Fruit fly (Drosophila melanogaster) whole organism, embryonic: Measurements from ENCODE around the gene trx.
A peak's percentile ranks its signal among the peaks of the same experiment; 100 is the strongest.

Experiments
- Atf6 ChIP-seq: fragments of 200-800 bp; sonication (Bioruptor generic); IDR thresholded peaks from 2 replicates; pipeline ENCODE4 v1.3.6; 2022; ENCODE audit warnings: missing biosample characterization, missing genetic modification characterization
- Bgb ChIP-seq: fragments of 200-800 bp; sonication (Bioruptor generic); IDR thresholded peaks from 2 replicates; pipeline ENCODE4 v1.3.6; 2022; ENCODE audit warnings: missing biosample characterization, missing genetic modification characterization; ENCODE audit not compliant: partially characterized antibody
- CG10543 ChIP-seq: fragments of 200-800 bp; sonication (Bioruptor generic); optimal IDR thresholded peaks from 3 replicates; lab custom pipeline; 2017; ENCODE audit warnings: missing biosample characterization, mild to moderate bottlenecking, missing genetic modification characterization, moderate library complexity
- CG11560 ChIP-seq: fragments of 200-800 bp; sonication (Bioruptor generic); IDR thresholded peaks from 3 replicates; pipeline ENCODE4 v1.3.6; 2022; ENCODE audit warnings: missing biosample characterization, missing genetic modification characterization
- CG1233 ChIP-seq: fragments of 200-800 bp; sonication (Bioruptor generic); optimal IDR thresholded peaks from 4 replicates; lab custom pipeline; 2018; ENCODE audit warnings: missing biosample characterization, mild to moderate bottlenecking, missing genetic modification characterization
- CG15514 ChIP-seq: fragments of 200-800 bp; sonication (Bioruptor generic); optimal IDR thresholded peaks from 3 replicates; lab custom pipeline; 2017; ENCODE audit warnings: missing biosample characterization, missing genetic modification characterization, mild to moderate bottlenecking, moderate library complexity, missing genetic modification reagents
- CG1602 ChIP-seq: fragments of 200-800 bp; sonication (Bioruptor generic); optimal IDR thresholded peaks from 3 replicates; lab custom pipeline; 2016; ENCODE audit warnings: missing biosample characterization, missing genetic modification characterization
- CG17802 ChIP-seq: fragments of 200-800 bp; sonication (Bioruptor generic); optimal IDR thresholded peaks from 2 replicates; lab custom pipeline; 2018; ENCODE audit warnings: missing biosample characterization, mild to moderate bottlenecking, missing genetic modification characterization, moderate library complexity
- CG18011 ChIP-seq: fragments of 200-800 bp; sonication (Bioruptor generic); optimal IDR thresholded peaks from 2 replicates; lab custom pipeline; 2017; ENCODE audit warnings: missing biosample characterization, missing genetic modification characterization, mild to moderate bottlenecking, moderate library complexity, missing genotype
- CG33557 ChIP-seq: fragments of 200-800 bp; sonication (Bioruptor generic); optimal IDR thresholded peaks from 2 replicates; lab custom pipeline; 2019; ENCODE audit warnings: missing biosample characterization, mild to moderate bottlenecking, missing genetic modification characterization, moderate library complexity
- CG34422 ChIP-seq: fragments of 200-800 bp; sonication (Bioruptor generic); IDR thresholded peaks from 3 replicates; pipeline ENCODE4 v1.3.6; 2022; ENCODE audit warnings: missing biosample characterization, missing genetic modification characterization
- CG6683 ChIP-seq: fragments of 200-800 bp; sonication (Bioruptor generic); optimal IDR thresholded peaks from 2 replicates; lab custom pipeline; 2017; ENCODE audit warnings: missing biosample characterization, mild to moderate bottlenecking, missing genetic modification characterization, missing genetic modification reagents
- CG6689 ChIP-seq: fragments of 200-800 bp; sonication (Bioruptor generic); IDR thresholded peaks from 2 replicates; pipeline ENCODE4 v1.3.6; 2022; ENCODE audit warnings: missing biosample characterization, missing genetic modification characterization
- CG7372 ChIP-seq: fragments of 200-800 bp; sonication (Bioruptor generic); IDR thresholded peaks from 2 replicates; pipeline ENCODE4 v1.3.6; 2022; ENCODE audit warnings: missing biosample characterization, missing genetic modification characterization
- CG7987 ChIP-seq: fragments of 200-800 bp; sonication (Bioruptor generic); optimal IDR thresholded peaks from 2 replicates; lab custom pipeline; 2018; ENCODE audit warnings: missing biosample characterization, mild to moderate bottlenecking, missing genetic modification characterization, moderate library complexity
- CG8089 ChIP-seq: fragments of 200-800 bp; sonication (Bioruptor generic); optimal IDR thresholded peaks from 3 replicates; lab custom pipeline; 2016; ENCODE audit warnings: missing biosample characterization, missing genetic modification characterization
- CG9215 ChIP-seq: fragments of 200-800 bp; sonication (Bioruptor generic); IDR thresholded peaks from 2 replicates; pipeline ENCODE4 v1.3.6; 2022; ENCODE audit warnings: missing biosample characterization, missing genetic modification characterization
- CG9609 ChIP-seq: fragments of 200-800 bp; sonication (Bioruptor generic); optimal IDR thresholded peaks from 3 replicates; lab custom pipeline; 2016; ENCODE audit warnings: missing biosample characterization, missing genetic modification characterization
- Dfd ChIP-seq, 2 experiments: fragments of >200 bp; optimal IDR thresholded peaks; 2 replicates each; lab custom pipeline; 2017; ENCODE audit warnings: missing biosample characterization in 2 of 2, missing genetic modification characterization in 2 of 2
- Hr78 ChIP-seq, 2 experiments: fragments of 200-800 bp in 1 of 2; fragments of >200 bp in 1 of 2; sonication (Bioruptor generic) in 1 of 2; optimal IDR thresholded peaks; 2 replicates each; lab custom pipeline; 2017 to 2019; ENCODE audit warnings: missing biosample characterization in 2 of 2, missing genetic modification characterization in 2 of 2, mild to moderate bottlenecking in 1 of 2, moderate library complexity in 1 of 2
- MBD-R2 ChIP-seq: fragments of 200-800 bp; sonication (Bioruptor generic); IDR thresholded peaks from 2 replicates; pipeline ENCODE4 v1.3.6; 2022; ENCODE audit warnings: missing biosample characterization, missing genetic modification characterization
- Mrtf ChIP-seq: fragments of 200-800 bp; sonication (Bioruptor generic); IDR thresholded peaks from 3 replicates; pipeline ENCODE4 v1.3.6; 2022; ENCODE audit warnings: missing biosample characterization, missing genetic modification characterization
- Ravus ChIP-seq: fragments of 200-800 bp; sonication (Bioruptor generic); IDR thresholded peaks from 2 replicates; pipeline ENCODE4 v1.3.6; 2022; ENCODE audit warnings: missing biosample characterization, missing genetic modification characterization
- Sin3A ChIP-seq: fragments of >200 bp; optimal IDR thresholded peaks from 2 replicates; lab custom pipeline; 2018
- Vsx1 ChIP-seq: fragments of 200-800 bp; sonication (Bioruptor generic); optimal IDR thresholded peaks from 2 replicates; lab custom pipeline; 2017; ENCODE audit warnings: missing biosample characterization, mild to moderate bottlenecking, missing genetic modification characterization, missing genetic modification reagents
- Xbp1 ChIP-seq: fragments of 200-800 bp; sonication (Bioruptor generic); optimal IDR thresholded peaks from 3 replicates; lab custom pipeline; 2016; ENCODE audit warnings: missing biosample characterization, mild to moderate bottlenecking, missing genetic modification characterization
- bbx ChIP-seq: fragments of 200-800 bp; sonication (Bioruptor generic); IDR thresholded peaks from 2 replicates; pipeline ENCODE4 v1.3.6; 2022; ENCODE audit warnings: missing biosample characterization, missing genetic modification characterization; ENCODE audit not compliant: partially characterized antibody
- bcd ChIP-seq: fragments of 200-800 bp; sonication (Bioruptor generic); optimal IDR thresholded peaks from 2 replicates; lab custom pipeline; 2017; ENCODE audit warnings: missing biosample characterization, mild to moderate bottlenecking, missing genetic modification characterization
- btn ChIP-seq: fragments of 200-800 bp; sonication (Bioruptor generic); optimal IDR thresholded peaks from 2 replicates; lab custom pipeline; 2016; ENCODE audit warnings: missing biosample characterization, missing genetic modification characterization
- dm ChIP-seq: fragments of 200-800 bp; sonication (Bioruptor generic); optimal IDR thresholded peaks from 3 replicates; lab custom pipeline; 2016; ENCODE audit warnings: missing biosample characterization, missing genetic modification characterization
- fu2 ChIP-seq: fragments of 200-800 bp; sonication (Bioruptor generic); optimal IDR thresholded peaks from 2 replicates; lab custom pipeline; 2016; ENCODE audit warnings: missing biosample characterization, missing genetic modification characterization
- gro ChIP-seq: fragments of 200-800 bp; sonication (Bioruptor generic); optimal IDR thresholded peaks from 2 replicates; lab custom pipeline; 2016; ENCODE audit warnings: missing biosample characterization, missing genetic modification characterization
- gt ChIP-seq: fragments of 200-800 bp; sonication (Bioruptor generic); IDR thresholded peaks from 2 replicates; pipeline ENCODE4 v1.3.6; 2022; ENCODE audit warnings: missing biosample characterization, missing genetic modification characterization
- hth ChIP-seq: fragments of >200 bp; optimal IDR thresholded peaks from 2 replicates; lab custom pipeline; 2017; ENCODE audit warnings: inconsistent platforms
- insv ChIP-seq, 2 experiments: fragments of 200-800 bp; sonication (Bioruptor generic); optimal IDR thresholded peaks; 3 replicates each; lab custom pipeline; 2016 to 2018; ENCODE audit warnings: missing biosample characterization in 2 of 2, missing genetic modification characterization in 2 of 2
- knrl ChIP-seq: fragments of 200-800 bp; sonication (Bioruptor generic); IDR thresholded peaks from 3 replicates; pipeline ENCODE4 v1.3.6; 2022; ENCODE audit warnings: missing biosample characterization, missing genetic modification characterization; ENCODE audit not compliant: partially characterized antibody
- nmo ChIP-seq: fragments of 200-800 bp; sonication (Bioruptor generic); optimal IDR thresholded peaks from 2 replicates; lab custom pipeline; 2018; ENCODE audit warnings: missing biosample characterization, mild to moderate bottlenecking, missing genetic modification characterization, moderate library complexity
- nom ChIP-seq: fragments of 200-800 bp; sonication (Bioruptor generic); optimal IDR thresholded peaks from 2 replicates; lab custom pipeline; 2017; ENCODE audit warnings: missing biosample characterization, missing genetic modification characterization, mild to moderate bottlenecking, moderate library complexity, missing genetic modification reagents
- pfk ChIP-seq: fragments of 200-800 bp; sonication (Bioruptor generic); optimal IDR thresholded peaks from 2 replicates; lab custom pipeline; 2018; ENCODE audit warnings: missing biosample characterization, mild to moderate bottlenecking, missing genetic modification characterization, moderate library complexity
- ro ChIP-seq: fragments of 200-800 bp; sonication (Bioruptor generic); IDR thresholded peaks from 2 replicates; pipeline ENCODE4 v1.3.6; 2022; ENCODE audit warnings: missing biosample characterization, missing genetic modification characterization
- salm ChIP-seq: fragments of 200-800 bp; sonication (Bioruptor generic); optimal IDR thresholded peaks from 2 replicates; lab custom pipeline; 2018; ENCODE audit warnings: missing biosample characterization, mild to moderate bottlenecking, missing genetic modification characterization
- schlank ChIP-seq: fragments of 200-800 bp; sonication (Bioruptor generic); optimal IDR thresholded peaks from 2 replicates; lab custom pipeline; 2018; ENCODE audit warnings: missing biosample characterization, mild to moderate bottlenecking, missing genetic modification characterization
- scrt ChIP-seq: fragments of 200-800 bp; sonication (Bioruptor generic); optimal IDR thresholded peaks from 2 replicates; lab custom pipeline; 2018; ENCODE audit warnings: missing biosample characterization, mild to moderate bottlenecking, missing genetic modification characterization, moderate library complexity
- sim ChIP-seq: fragments of 200-800 bp; sonication (Bioruptor generic); IDR thresholded peaks from 2 replicates; pipeline ENCODE4 v1.3.6; 2022; ENCODE audit warnings: missing biosample characterization, missing genetic modification characterization
- sob ChIP-seq: fragments of 200-800 bp; sonication (Bioruptor generic); IDR thresholded peaks from 2 replicates; pipeline ENCODE4 v1.3.6; 2022; ENCODE audit warnings: missing biosample characterization, missing genetic modification characterization
- tll ChIP-seq, 2 experiments: fragments of 200-800 bp in 1 of 2; fragments of >200 bp in 1 of 2; sonication (Bioruptor generic) in 1 of 2; optimal IDR thresholded peaks; 2 replicates each; lab custom pipeline; 2017 to 2019; ENCODE audit warnings: missing biosample characterization in 2 of 2, missing genetic modification characterization in 2 of 2, mild to moderate bottlenecking in 1 of 2, moderate library complexity in 1 of 2
- ttk ChIP-seq: fragments of 200-800 bp; sonication (Bioruptor generic); IDR thresholded peaks from 2 replicates; pipeline ENCODE4 v2.1.2; 2022; ENCODE audit warnings: missing biosample characterization, missing genetic modification characterization
- tup ChIP-seq: fragments of 200-800 bp; sonication (Bioruptor generic); optimal IDR thresholded peaks from 2 replicates; lab custom pipeline; 2016; ENCODE audit warnings: missing biosample characterization, mild to moderate bottlenecking, missing genetic modification characterization, moderate library complexity
- vnd ChIP-seq: fragments of 200-800 bp; sonication (Bioruptor generic); IDR thresholded peaks from 3 replicates; pipeline ENCODE4 v1.3.6; 2022; ENCODE audit warnings: missing biosample characterization, missing genetic modification characterization; ENCODE audit not compliant: partially characterized antibody

The trx gene

dm6 chr3R:14288669-14289383, 2.1 kb upstream of the trx start, which contains the start of gene red (continued):
- TF ChIP-seq CG7987 (GFP tag; lab: Kevin White, UChicago) (peak; percentile 13), insv (GFP tag; optimal IDR thresholded peaks at IDR 0.05; lab: Kevin White, UChicago) (no peak), CG1602 (GFP tag; lab: Kevin White, UChicago) (peak; percentile 42), bcd (GFP tag; lab: Kevin White, UChicago) (peak; percentile 78), CG9609 (GFP tag; lab: Kevin White, UChicago) (peak; percentile 50), fu2 (peak; percentile 59), Dfd (GFP tag; optimal IDR thresholded peaks at IDR 0.05; lab: Kevin White, UChicago) (no peak), Vsx1 (GFP tag; lab: Kevin White, UChicago) (peak; percentile 32), CG18011 (GFP tag; lab: Kevin White, UChicago) (peak; percentile 54), CG15514 (peak; percentile 76), Ravus (GFP tag; lab: Robert Waterston, UW) (peak; percentile 28), tll (GFP tag; optimal IDR thresholded peaks at IDR 0.05; lab: Kevin White, UChicago) (no peak), Xbp1 (GFP tag; lab: Kevin White, UChicago) (peak; percentile 66), Mrtf (peak; percentile 43; the same call in 1 of the 3 replicates), scrt (GFP tag; lab: Kevin White, UChicago) (peak; percentile 68), CG17802 (tag; lab: Kevin White, UChicago) (no peak), bbx (no peak), salm (tag; lab: Kevin White, UChicago) (peak; percentile 29), dm (GFP tag; lab: Kevin White, UChicago) (no peak), CG8089 (GFP tag; lab: Kevin White, UChicago) (no peak), Sin3A (lab: Kevin White, UChicago) (no peak), tup (GFP tag; lab: Kevin White, UChicago) (peak; percentile 54), CG1233 (GFP tag; lab: Kevin White, UChicago) (peak; percentile 66), sim (GFP tag; lab: Robert Waterston, UW) (no peak), ro (GFP tag; lab: Robert Waterston, UW) (no peak), CG7372 (GFP tag; lab: Robert Waterston, UW) (peak; percentile 78), CG34422 (GFP tag; lab: Robert Waterston, UW) (peak; percentile 7; the same call in 1 of the 3 replicates), Atf6 (GFP tag; lab: Robert Waterston, UW) (peak; percentile 84), hth (lab: Kevin White, UChicago) (no peak), vnd (GFP tag; lab: Robert Waterston, UW) (no peak), Bgb (GFP tag; lab: Robert Waterston, UW) (no peak), nmo (peak; percentile 70), Hr78 (GFP tag; optimal IDR thresholded peaks at IDR 0.05; lab: Kevin White, UChicago) (peak in 1 of 2 experiments; percentile 3), knrl (GFP tag; lab: Robert Waterston, UW) (no peak), gro (GFP tag; lab: Kevin White, UChicago) (peak; percentile 58), schlank (tag; lab: Kevin White, UChicago) (peak; percentile 36), CG6689 (GFP tag; lab: Robert Waterston, UW) (peak; percentile 67), ttk (peak; percentile 70), CG9215 (peak; percentile 75), sob (GFP tag; lab: Robert Waterston, UW) (peak; percentile 77), MBD-R2 (GFP tag; lab: Robert Waterston, UW) (peak; percentile 50; the same call in 1 of the 2 replicates), nom (GFP tag; lab: Kevin White, UChicago) (peak; percentile 69), CG33557 (no peak), CG10543 (GFP tag; lab: Kevin White, UChicago) (peak; percentile 77), btn (GFP tag; lab: Kevin White, UChicago) (no peak), CG6683 (GFP tag; lab: Kevin White, UChicago) (peak; percentile 45), pfk (peak; percentile 13), CG11560 (tag; lab: Robert Waterston, UW) (peak; percentile 43; the same call in 1 of the 3 replicates), gt (no peak)
